Worm (Caenorhabditis elegans) whole organism, L4 larva: ENCODE data around the gene sbds-1.
A peak's percentile ranks its signal among the peaks of the same experiment; 100 is the strongest.

Experiments
- D1046.2 ChIP-seq: fragments of 200-800 bp; sonication (Bioruptor generic); IDR thresholded peaks from 2 replicates; pipeline ENCODE4 v1.3.6; 2022; ENCODE audit warnings: missing genetic modification characterization, missing compliant biosample characterization
- F37D6.2 ChIP-seq: sonication (generic microtip); optimal IDR thresholded peaks from 2 replicates; lab custom pipeline; 2016; ENCODE audit warnings: mild to moderate bottlenecking, missing genetic modification characterization, missing compliant biosample characterization
- F44E2.7 ChIP-seq: fragments of 200-800 bp; sonication (Bioruptor generic); IDR thresholded peaks from 2 replicates; pipeline ENCODE4 v2.1.2; 2022; ENCODE audit warnings: missing genetic modification characterization, missing compliant biosample characterization
- F49E8.2 ChIP-seq: sonication (generic microtip); optimal IDR thresholded peaks from 2 replicates; lab custom pipeline; 2016; ENCODE audit warnings: missing compliant biosample characterization, mild to moderate bottlenecking, missing genetic modification characterization, borderline replicate concordance
- R02D3.7 ChIP-seq: fragments of 150-350 bp; sonication (generic microtip); optimal IDR thresholded peaks from 3 replicates; lab custom pipeline; 2014; ENCODE audit warnings: missing biosample characterization, missing genetic modification characterization
- T26A8.4 ChIP-seq: fragments of 200-800 bp; sonication (Bioruptor generic); IDR thresholded peaks from 2 replicates; pipeline ENCODE4 v1.3.6; 2022; ENCODE audit warnings: missing genetic modification characterization, missing compliant biosample characterization
- Y105C5A.15 ChIP-seq: fragments of 200-800 bp; sonication (Bioruptor generic); IDR thresholded peaks from 2 replicates; pipeline ENCODE4 v1.3.6; 2022; ENCODE audit warnings: missing genetic modification characterization, missing compliant biosample characterization
- ZK337.2 ChIP-seq: fragments of 200-800 bp; sonication (Bioruptor generic); IDR thresholded peaks from 2 replicates; pipeline ENCODE4 v1.3.6; 2022; ENCODE audit warnings: missing genetic modification reagents, missing genetic modification characterization, missing compliant biosample characterization
- aha-1 ChIP-seq: fragments of 150-350 bp; peaks from one replicate; lab custom pipeline; 2014; ENCODE audit warnings: missing biosample characterization, missing genetic modification characterization
- ama-1 ChIP-seq: fragments of 150-350 bp; optimal IDR thresholded peaks from 2 replicates; lab custom pipeline; 2014; ENCODE audit warnings: inconsistent platforms, mixed read lengths
- attf-4 ChIP-seq: sonication (generic microtip); optimal IDR thresholded peaks from 3 replicates; lab custom pipeline; 2017; ENCODE audit warnings: missing biosample characterization, missing genetic modification characterization
- ceh-32 ChIP-seq: sonication (generic microtip); optimal IDR thresholded peaks from 2 replicates; lab custom pipeline; 2016; ENCODE audit warnings: mild to moderate bottlenecking, missing genetic modification characterization, missing compliant biosample characterization; ENCODE audit not compliant: poor library complexity
- ceh-44 ChIP-seq: fragments of 200-800 bp; sonication (Bioruptor generic); IDR thresholded peaks from 2 replicates; pipeline ENCODE4 v1.3.6; 2022; ENCODE audit warnings: missing genetic modification reagents, missing genetic modification characterization, missing compliant biosample characterization
- cey-2 ChIP-seq: sonication (generic microtip); optimal IDR thresholded peaks from 3 replicates; lab custom pipeline; 2017; ENCODE audit warnings: missing genetic modification characterization, mild to moderate bottlenecking, missing compliant biosample characterization, antibody characterized with exemption, borderline replicate concordance; ENCODE audit not compliant: insufficient read depth
- ctbp-1 ChIP-seq: fragments of 200-800 bp; sonication (Bioruptor generic); IDR thresholded peaks from 2 replicates; pipeline ENCODE4 v1.3.6; 2022; ENCODE audit warnings: missing genetic modification reagents, missing genetic modification characterization, missing compliant biosample characterization
- dmd-8 ChIP-seq: fragments of 200-800 bp; sonication (Bioruptor generic); IDR thresholded peaks from 2 replicates; pipeline ENCODE4 v1.3.6; 2022; ENCODE audit warnings: missing genetic modification characterization, missing compliant biosample characterization
- duxl-1 ChIP-seq: sonication (generic microtip); optimal IDR thresholded peaks from 2 replicates; lab custom pipeline; 2016; ENCODE audit warnings: mild to moderate bottlenecking, missing genetic modification characterization, moderate library complexity, missing compliant biosample characterization; ENCODE audit not compliant: poor library complexity
- gei-8 ChIP-seq: fragments of 200-800 bp; sonication (Bioruptor generic); optimal IDR thresholded peaks from 2 replicates; lab custom pipeline; 2018; ENCODE audit warnings: mild to moderate bottlenecking, missing genetic modification characterization, missing compliant biosample characterization
- hif-1 ChIP-seq, 2 experiments: sonication (generic microtip); optimal IDR thresholded peaks; 2 replicates each; lab custom pipeline; 2016 to 2017; ENCODE audit warnings: missing compliant biosample characterization in 2 of 2, missing genetic modification characterization in 2 of 2, missing genetic modification reagents in 2 of 2, missing genotype in 2 of 2, mild to moderate bottlenecking in 1 of 2
- hmg-1.1 ChIP-seq: fragments of 200-800 bp; sonication (Bioruptor generic); IDR thresholded peaks from 2 replicates; pipeline ENCODE4 v1.3.6; 2022; ENCODE audit warnings: missing genetic modification reagents, missing genetic modification characterization, missing compliant biosample characterization
- lim-7 ChIP-seq: fragments of 200-800 bp; sonication (Bioruptor generic); IDR thresholded peaks from 2 replicates; pipeline ENCODE4 v1.3.6; 2022; ENCODE audit warnings: missing genetic modification characterization, missing compliant biosample characterization
- lin-13 ChIP-seq: fragments of 150-350 bp; optimal IDR thresholded peaks from 2 replicates; lab custom pipeline; 2014; ENCODE audit warnings: missing biosample characterization, missing genetic modification reagents, missing genetic modification characterization
- lsy-2 ChIP-seq, 2 experiments: fragments of 150-350 bp in 1 of 2; sonication (generic microtip) in 1 of 2; optimal IDR thresholded peaks; 2 replicates each; lab custom pipeline; 2014 to 2017; ENCODE audit warnings: missing biosample characterization in 2 of 2, missing genetic modification characterization in 2 of 2
- madf-5 ChIP-seq, 2 experiments: fragments of 200-800 bp; sonication (Bioruptor generic); IDR thresholded peaks; 2 replicates each; pipeline ENCODE4 v1.3.6; 2022; ENCODE audit warnings: missing compliant biosample characterization in 2 of 2, missing genetic modification characterization in 2 of 2
- mes-2 ChIP-seq: sonication (generic microtip); optimal IDR thresholded peaks from 2 replicates; lab custom pipeline; 2016; ENCODE audit warnings: missing genotype, mild to moderate bottlenecking, missing genetic modification characterization, missing compliant biosample characterization; ENCODE audit not compliant: poor library complexity, severe bottlenecking
- nhr-111 ChIP-seq: fragments of 200-800 bp; sonication (Bioruptor generic); optimal IDR thresholded peaks from 2 replicates; lab custom pipeline; 2018; ENCODE audit warnings: mild to moderate bottlenecking, missing genetic modification characterization, missing compliant biosample characterization
- nhr-77 ChIP-seq: fragments of 150-350 bp; optimal IDR thresholded peaks from 2 replicates; lab custom pipeline; 2014; ENCODE audit warnings: missing biosample characterization, missing genetic modification characterization
- pha-4 ChIP-seq, 2 experiments: fragments of 150-350 bp in 1 of 2; fragments of 200-800 bp in 1 of 2; sonication (Bioruptor generic) in 1 of 2; IDR thresholded peaks in 1 of 2; optimal IDR thresholded peaks in 1 of 2; 2 replicates each; pipeline versions ENCODE4 v1.3.6 to Lab custom; 2014 to 2022; ENCODE audit warnings: missing genetic modification characterization in 2 of 2, missing genetic modification reagents in 2 of 2, missing biosample characterization in 1 of 2, missing compliant biosample characterization in 1 of 2
- sdz-12 ChIP-seq: fragments of 200-800 bp; sonication (Bioruptor generic); optimal IDR thresholded peaks from 2 replicates; lab custom pipeline; 2018; ENCODE audit warnings: mild to moderate bottlenecking, missing genetic modification characterization, missing compliant biosample characterization
- set-16 ChIP-seq: fragments of 200-800 bp; sonication (Bioruptor generic); IDR thresholded peaks from 2 replicates; pipeline ENCODE4 v1.3.6; 2022; ENCODE audit warnings: missing genetic modification reagents, missing genetic modification characterization, missing compliant biosample characterization
- skn-1 ChIP-seq: fragments of 150-350 bp; optimal IDR thresholded peaks from 2 replicates; lab custom pipeline; 2014; ENCODE audit warnings: missing biosample characterization, missing genetic modification characterization
- snpc-1.2 ChIP-seq: fragments of 200-800 bp; sonication (Bioruptor generic); IDR thresholded peaks from 2 replicates; pipeline ENCODE4 v1.3.6; 2022; ENCODE audit warnings: missing genetic modification reagents, missing genetic modification characterization, missing compliant biosample characterization
- spr-1 ChIP-seq: sonication (generic microtip); optimal IDR thresholded peaks from 2 replicates; lab custom pipeline; 2016; ENCODE audit warnings: mild to moderate bottlenecking, missing genetic modification characterization, missing compliant biosample characterization
- tag-97 ChIP-seq: fragments of 200-800 bp; sonication (Bioruptor generic); IDR thresholded peaks from 2 replicates; pipeline ENCODE4 v1.3.6; 2022; ENCODE audit warnings: missing genetic modification characterization, missing compliant biosample characterization
- tra-1 ChIP-seq: fragments of 200-800 bp; sonication (Bioruptor generic); IDR thresholded peaks from 2 replicates; pipeline ENCODE4 v1.3.6; 2022; ENCODE audit warnings: missing genetic modification reagents, missing genetic modification characterization, missing compliant biosample characterization
- unc-62 ChIP-seq, 3 experiments: fragments of 150-350 bp in 1 of 3; sonication (generic microtip); optimal IDR thresholded peaks in 2 of 3; peaks in 1 of 3; 1 replicate in 1 of 3; 2 replicates in 2 of 3; lab custom pipeline; 2014 to 2017; ENCODE audit warnings: missing biosample characterization in 3 of 3, missing genetic modification characterization in 3 of 3, missing genetic modification reagents in 3 of 3, missing genotype in 1 of 3
- zip-2 ChIP-seq: fragments of 150-350 bp; optimal IDR thresholded peaks from 2 replicates; lab custom pipeline; 2014; ENCODE audit warnings: missing biosample characterization, missing genetic modification characterization
- ztf-11 ChIP-seq: fragments of 150-350 bp; optimal IDR thresholded peaks from 2 replicates; lab custom pipeline; 2014; ENCODE audit warnings: missing biosample characterization, missing genetic modification characterization
- ztf-7 ChIP-seq: fragments of 150-350 bp; optimal IDR thresholded peaks from 2 replicates; lab custom pipeline; 2014; ENCODE audit warnings: missing biosample characterization, missing genetic modification characterization

The sbds-1 gene

DNA sequence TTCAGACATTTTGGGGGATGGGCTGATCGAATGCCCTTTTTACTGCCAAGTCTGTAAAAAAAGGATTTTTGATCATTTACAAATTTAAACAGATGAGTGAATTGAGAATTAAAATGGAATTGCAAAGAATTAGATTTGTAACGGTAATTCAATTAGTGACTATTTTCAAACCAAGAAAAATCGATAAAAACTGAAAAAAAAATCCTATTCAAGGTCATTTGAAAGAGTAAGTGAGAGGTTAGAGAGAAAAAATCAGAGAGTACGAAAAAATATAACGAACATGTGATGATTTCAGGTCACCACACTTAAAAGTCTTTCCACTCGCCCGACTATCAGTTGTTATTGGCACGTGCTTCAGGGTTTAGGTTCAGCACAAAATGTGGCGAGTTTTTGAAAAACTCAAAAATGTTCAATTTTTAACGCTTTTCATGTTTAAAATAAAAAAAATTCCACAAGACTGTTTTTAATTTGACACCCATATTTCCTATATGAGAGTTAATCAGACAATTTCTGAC, 18.0 kb downstream of the sbds-1 start, which contains the start of gene T19C3.4 (continued):
- TF ChIP-seq nhr-77 (tag; lab: Kevin White, UChicago), result peak; percentile 57
- no peak for TF ChIP-seq F37D6.2
- peak in 1 of 2 experiments; percentile 22 for TF ChIP-seq lsy-2 (tag; optimal IDR thresholded peaks at IDR 0.05; lab: Kevin White, UChicago)
- TF ChIP-seq Y105C5A.15 (GFP tag; lab: Robert Waterston, UW), result no peak
- no peak for TF ChIP-seq dmd-8
- TF ChIP-seq hif-1 (tag; optimal IDR thresholded peaks at IDR 0.05; lab: Kevin White, UChicago), result no peak
- TF ChIP-seq nhr-111, result no peak
- no peak for TF ChIP-seq spr-1
- no peak for TF ChIP-seq lin-13 (GFP tag; lab: Kevin White, UChicago)
- no peak for TF ChIP-seq tag-97
- TF ChIP-seq ctbp-1 (GFP tag; lab: Robert Waterston, UW), result no peak
- TF ChIP-seq ama-1, result no peak

DNA sequence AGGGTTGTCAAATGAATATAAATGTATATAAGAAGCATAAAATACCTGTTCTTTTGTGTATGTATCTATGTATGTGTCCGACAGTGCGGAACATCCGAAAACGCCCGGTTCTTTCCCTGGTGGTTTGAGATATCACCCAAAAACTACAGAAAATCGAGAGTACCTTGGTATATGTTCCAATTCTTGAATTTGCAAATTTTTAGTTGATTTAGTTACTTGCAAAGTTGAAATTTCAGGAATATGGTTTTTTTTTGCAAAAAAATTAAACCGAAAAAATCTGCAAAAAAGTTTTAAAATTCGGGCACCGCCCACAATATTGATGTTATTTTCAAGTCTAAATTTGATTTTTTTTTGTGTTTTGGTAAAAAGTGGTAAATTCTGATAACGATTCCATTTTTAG, 20.8 kb downstream of the sbds-1 start, which contains the start of gene T19C3.2:
Gene T19C3.2, minus strand, starts transcription at position 101 of the 400 bp plus-strand sequence.
- no peak for TF ChIP-seq madf-5 (GFP tag; IDR thresholded peaks at IDR 0.05; lab: Robert Waterston, UW)
- TF ChIP-seq snpc-1.2 (GFP tag; lab: Robert Waterston, UW), result no peak
- TF ChIP-seq lin-13 (GFP tag; lab: Kevin White, UChicago), result no peak

DNA sequence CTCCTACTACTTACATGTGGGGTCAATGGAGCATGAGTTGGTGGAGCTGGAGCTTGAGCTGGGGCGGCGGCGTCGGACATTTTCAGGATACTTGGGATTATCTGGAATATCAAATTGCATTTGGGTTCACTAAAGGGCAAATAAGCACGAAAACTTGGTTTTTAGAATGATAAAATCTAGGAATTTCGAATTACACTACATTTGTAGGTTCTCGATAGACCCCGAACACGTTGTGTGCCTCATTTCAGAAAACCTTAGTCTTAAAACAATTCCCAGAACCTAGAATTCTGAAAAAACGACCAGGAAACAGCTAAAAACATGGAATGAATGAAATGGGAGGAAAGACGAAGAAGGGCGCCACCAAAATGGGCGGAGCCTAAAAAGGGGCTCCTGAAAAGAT, 23.8 kb downstream of the sbds-1 start, which contains the start of gene T19C3.3:
Gene T19C3.3, minus strand, starts transcription at position 101 of the 400 bp plus-strand sequence.
- no peak for TF ChIP-seq duxl-1 (tag; lab: Kevin White, UChicago)
- TF ChIP-seq tra-1 (GFP tag; lab: Robert Waterston, UW), result no peak
- no peak for TF ChIP-seq set-16
- TF ChIP-seq ceh-44 (GFP tag; lab: Robert Waterston, UW), result no peak
- TF ChIP-seq D1046.2 (GFP tag; lab: Robert Waterston, UW), result no peak
- no peak for TF ChIP-seq ztf-7 (tag; lab: Kevin White, UChicago)
- no peak for TF ChIP-seq T26A8.4
- no peak for TF ChIP-seq lim-7
- TF ChIP-seq attf-4 (tag; lab: Kevin White, UChicago), result no peak
- TF ChIP-seq unc-62 (GFP tag; optimal IDR thresholded peaks at IDR 0.05 in 1 of 2; lab: Kevin White, UChicago), result no peak
- TF ChIP-seq unc-62 (tag; optimal IDR thresholded peaks at IDR 0.05; lab: Kevin White, UChicago), result no peak
- no peak for TF ChIP-seq zip-2 (tag; lab: Kevin White, UChicago)
- no peak for TF ChIP-seq F44E2.7 (GFP tag; lab: Robert Waterston, UW)
- TF ChIP-seq ZK337.2 (GFP tag; lab: Robert Waterston, UW), result no peak
- no peak for TF ChIP-seq hmg-1.1 (GFP tag; lab: Robert Waterston, UW)
- no peak for TF ChIP-seq cey-2 (tag; lab: Kevin White, UChicago)
- TF ChIP-seq R02D3.7, result no peak
- TF ChIP-seq pha-4 (GFP tag; IDR thresholded peaks at IDR 0.05; lab: Robert Waterston, UW), result no peak
- TF ChIP-seq pha-4 (tag; optimal IDR thresholded peaks at IDR 0.05; lab: Kevin White, UChicago), result no peak
- TF ChIP-seq F49E8.2 (tag; lab: Kevin White, UChicago), result no peak

DNA sequence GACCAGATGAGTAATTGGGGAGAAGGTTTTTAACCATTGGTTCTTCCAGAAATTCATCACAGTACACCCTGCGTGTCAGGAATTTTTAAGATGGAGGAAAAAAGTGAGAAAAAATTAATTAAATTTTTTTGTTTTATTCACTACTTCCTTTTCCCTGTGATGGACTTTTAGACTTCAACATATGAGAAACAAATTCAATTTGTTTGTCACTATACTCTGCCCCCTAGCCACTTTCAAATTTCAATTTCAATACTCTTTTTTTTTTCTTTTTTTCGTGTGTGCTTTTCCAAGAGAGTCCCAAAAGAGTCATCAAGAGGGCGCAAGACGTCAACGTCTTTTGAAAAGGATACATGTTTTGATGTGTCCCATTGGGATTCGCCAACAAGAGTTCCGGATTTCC, 25.5 kb downstream of the sbds-1 start:
- TF ChIP-seq skn-1 (tag; lab: Kevin White, UChicago), result no peak
- no peak for TF ChIP-seq sdz-12
- TF ChIP-seq ZK337.2 (GFP tag; lab: Robert Waterston, UW), result no peak
- no peak for TF ChIP-seq gei-8 (GFP tag; lab: Kevin White, UChicago)
- TF ChIP-seq aha-1 (tag; lab: Kevin White, UChicago), result peak; percentile 81
- TF ChIP-seq ceh-32 (tag; lab: Kevin White, UChicago), result no peak
- no peak for TF ChIP-seq ztf-11 (tag; lab: Kevin White, UChicago)
- no peak for TF ChIP-seq lin-13 (GFP tag; lab: Kevin White, UChicago)
- peak in 1 of 2 experiments; percentile 66 for TF ChIP-seq unc-62 (GFP tag; optimal IDR thresholded peaks at IDR 0.05 in 1 of 2; lab: Kevin White, UChicago)
- no peak for TF ChIP-seq unc-62 (tag; optimal IDR thresholded peaks at IDR 0.05; lab: Kevin White, UChicago)
- TF ChIP-seq mes-2 (tag; lab: Kevin White, UChicago), result no peak
